Fruit fly (Drosophila melanogaster): ENCODE data around the gene Rpt2.

Rpt2 gene

DNA sequence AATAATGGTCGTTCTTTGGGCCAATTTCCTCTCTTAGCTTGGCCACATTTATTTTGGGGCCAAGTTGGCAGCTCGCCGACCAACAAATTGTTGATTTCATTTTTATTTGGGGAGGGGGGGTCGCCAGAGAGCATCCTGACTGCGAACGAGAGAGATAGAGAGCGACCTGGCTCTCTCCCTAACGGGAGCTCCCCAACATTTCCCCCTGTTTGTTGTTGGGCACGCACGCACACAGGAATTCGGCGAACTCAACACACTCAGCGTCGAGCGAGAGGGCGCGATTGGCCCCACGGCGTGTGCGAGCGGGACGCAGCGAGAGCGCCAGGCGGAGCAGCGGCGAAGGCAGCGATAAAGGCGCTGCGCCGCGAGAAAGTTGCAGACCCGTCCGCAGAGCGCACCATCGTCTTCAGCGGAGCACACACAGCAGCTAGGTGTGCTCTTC is 31.4 kb upstream of the Rpt2 start, which contains the start of gene CG31140 (continued):
- peak in 1 of 2 experiments; percentile 38 for TF ChIP-seq bsh (GFP tag; optimal IDR thresholded peaks at IDR 0.05)
- no peak for TF ChIP-seq ac (GFP tag; optimal IDR thresholded peaks at IDR 0.05)
- TF ChIP-seq CG17829 (tag; optimal IDR thresholded peaks at IDR 0.05), result peak; percentile 13
- TF ChIP-seq Fer3 (tag; optimal IDR thresholded peaks at IDR 0.05), result no peak
- TF ChIP-seq Opbp (GFP tag; IDR thresholded peaks at IDR 0.05; ENCODE audit: partially characterized antibody), result 0 out of 3 replicates have a peak, but pooled peaks have one; percentile 16
- no peak for TF ChIP-seq bcd (GFP tag; optimal IDR thresholded peaks at IDR 0.05)
- TF ChIP-seq ems (GFP tag; optimal IDR thresholded peaks at IDR 0.05), result no peak
- no peak for TF ChIP-seq bowl (GFP tag; IDR thresholded peaks at IDR 0.05)
- 0 out of 3 replicates have a peak, but pooled peaks have one; percentile 21 for TF ChIP-seq CG16813 (GFP tag; IDR thresholded peaks at IDR 0.05; ENCODE audit: partially characterized antibody)
- no peak for TF ChIP-seq CG7745 (tag; optimal IDR thresholded peaks at IDR 0.05)
- peak; percentile 83 for TF ChIP-seq CG8478 (optimal IDR thresholded peaks at IDR 0.05)
- TF ChIP-seq CG15011 (GFP tag; optimal IDR thresholded peaks at IDR 0.05), result no peak
- TF ChIP-seq CG15601 (tag; optimal IDR thresholded peaks at IDR 0.05), result no peak
- TF ChIP-seq CG2199 (GFP tag; IDR thresholded peaks at IDR 0.05), result 0 out of 3 replicates have a peak, but pooled peaks have one; percentile 36
- peak; percentile 7 for TF ChIP-seq CG8924 (tag; optimal IDR thresholded peaks at IDR 0.05)
- TF ChIP-seq sim (GFP tag; IDR thresholded peaks at IDR 0.05), result 0 out of 2 replicates have a peak, but pooled peaks have one; percentile 27
- peak; percentile 63 for TF ChIP-seq CG12071 (GFP tag; optimal IDR thresholded peaks at IDR 0.05)
- TF ChIP-seq yki (optimal IDR thresholded peaks at IDR 0.05), result peak; percentile 36
- no peak for TF ChIP-seq run (tag; optimal IDR thresholded peaks at IDR 0.05)
- TF ChIP-seq Nf-YC (tag; optimal IDR thresholded peaks at IDR 0.05), result peak; percentile 48
- peak; percentile 97 for TF ChIP-seq scrt (GFP tag; optimal IDR thresholded peaks at IDR 0.05)
- peak; percentile 2 for TF ChIP-seq Jarid2 (GFP tag; optimal IDR thresholded peaks at IDR 0.05)
- no peak for TF ChIP-seq CG2875 (GFP tag; optimal IDR thresholded peaks at IDR 0.05)
- no peak for TF ChIP-seq lov (optimal IDR thresholded peaks at IDR 0.05)
- no peak for TF ChIP-seq lov (GFP tag; IDR thresholded peaks at IDR 0.05)
- peak; percentile 73 for TF ChIP-seq CG10543 (GFP tag; optimal IDR thresholded peaks at IDR 0.05)
- TF ChIP-seq CG10431 (GFP tag; optimal IDR thresholded peaks at IDR 0.05), result no peak
- no peak for TF ChIP-seq MBD-R2 (GFP tag; IDR thresholded peaks at IDR 0.05)
- no peak for TF ChIP-seq chif (GFP tag; optimal IDR thresholded peaks at IDR 0.05)
- TF ChIP-seq CTCF (GFP tag; optimal IDR thresholded peaks at IDR 0.05), result peak; percentile 31
- no peak for TF ChIP-seq Hr39 (optimal IDR thresholded peaks at IDR 0.05)
- peak; percentile 76 for TF ChIP-seq CG12769 (tag; optimal IDR thresholded peaks at IDR 0.05)
- TF ChIP-seq CG2889 (GFP tag; IDR thresholded peaks at IDR 0.05), result no peak
- TF ChIP-seq pum (GFP tag; optimal IDR thresholded peaks at IDR 0.05), result no peak
- TF ChIP-seq CG18011 (GFP tag; optimal IDR thresholded peaks at IDR 0.05), result no peak
- no peak for TF ChIP-seq CG1024 (GFP tag; IDR thresholded peaks at IDR 0.05)
- no peak for TF ChIP-seq tna (GFP tag; IDR thresholded peaks at IDR 0.05; ENCODE audit: partially characterized antibody)
- TF ChIP-seq HLH3B (GFP tag; IDR thresholded peaks at IDR 0.05), result no peak
- TF ChIP-seq Hand (GFP tag; optimal IDR thresholded peaks at IDR 0.05), result peak; percentile 64
- TF ChIP-seq CG8290 (GFP tag; optimal IDR thresholded peaks at IDR 0.05), result peak; percentile 36
- peak; percentile 50 to 64 for TF ChIP-seq CG8290 (tag; optimal IDR thresholded peaks at IDR 0.05)
- TF ChIP-seq aop (GFP tag; IDR thresholded peaks at IDR 0.05), result no peak
- no peak for TF ChIP-seq Abd-B (GFP tag; optimal IDR thresholded peaks at IDR 0.05)
- TF ChIP-seq crol (GFP tag; IDR thresholded peaks at IDR 0.05), result peak; percentile 65
- TF ChIP-seq Bdp1 (GFP tag; optimal IDR thresholded peaks at IDR 0.05), result no peak
- TF ChIP-seq lab (GFP tag; optimal IDR thresholded peaks at IDR 0.05), result peak; percentile 26
- TF ChIP-seq CG12219 (GFP tag; optimal IDR thresholded peaks at IDR 0.05), result no peak
- peak; percentile 38 for TF ChIP-seq mirr (GFP tag; optimal IDR thresholded peaks at IDR 0.05)
- TF ChIP-seq bigmax (GFP tag; optimal IDR thresholded peaks at IDR 0.05), result no peak
- TF ChIP-seq unpg (GFP tag; optimal IDR thresholded peaks at IDR 0.05), result no peak
- peak; percentile 25 for TF ChIP-seq CG4328 (GFP tag; optimal IDR thresholded peaks at IDR 0.05)
- no peak for TF ChIP-seq tgo (GFP tag; IDR thresholded peaks at IDR 0.05)

Data from whole organism, embryonic.